Fruit fly (Drosophila melanogaster): ENCODE data around the gene CG7886.

CG7886 gene

dm6 chr3R:14624088-14624619, 18.2 kb downstream of the CG7886 start (continued):
- TF ChIP-seq btn (GFP tag; optimal IDR thresholded peaks at IDR 0.05) (no peak), Ravus (GFP tag; IDR thresholded peaks at IDR 0.05) (no peak), grau (tag; optimal IDR thresholded peaks at IDR 0.05) (no peak), Dbx (GFP tag; IDR thresholded peaks at IDR 0.05) (no peak), eve (GFP tag; optimal IDR thresholded peaks at IDR 0.05) (no peak), CG12155 (GFP tag; optimal IDR thresholded peaks at IDR 0.05) (peak; percentile 4), CG1529 (GFP tag; optimal IDR thresholded peaks at IDR 0.05) (peak; percentile 45), dpn (GFP tag; optimal IDR thresholded peaks at IDR 0.05) (peak; percentile 7 to 41), CG6654 (GFP tag; optimal IDR thresholded peaks at IDR 0.05) (no peak), CG4424 (GFP tag; optimal IDR thresholded peaks at IDR 0.05) (peak; percentile 48), CG9932 (GFP tag; IDR thresholded peaks at IDR 0.05) (no peak), CG10209 (GFP tag; optimal IDR thresholded peaks at IDR 0.05) (peak; percentile 56), dm (GFP tag; optimal IDR thresholded peaks at IDR 0.05) (peak; percentile 3), ro (GFP tag; IDR thresholded peaks at IDR 0.05) (no peak), ab (GFP tag; optimal IDR thresholded peaks at IDR 0.05) (no peak), CG8281 (tag; optimal IDR thresholded peaks at IDR 0.05) (no peak), Bgb (GFP tag; IDR thresholded peaks at IDR 0.05; ENCODE audit: partially characterized antibody) (no peak), jing (GFP tag; optimal IDR thresholded peaks at IDR 0.05) (no peak), CG14441 (GFP tag; IDR thresholded peaks at IDR 0.05) (no peak), CG4617 (GFP tag; optimal IDR thresholded peaks at IDR 0.05; ENCODE audit: borderline replicate concordance) (no peak), Mrtf (GFP tag; IDR thresholded peaks at IDR 0.05) (no peak), her (GFP tag; optimal IDR thresholded peaks at IDR 0.05) (no peak), oc (tag; optimal IDR thresholded peaks at IDR 0.05) (peak; percentile 3), CG6689 (GFP tag; IDR thresholded peaks at IDR 0.05) (peak; percentile 61), zen (tag; optimal IDR thresholded peaks at IDR 0.05) (no peak), CG2875 (GFP tag; optimal IDR thresholded peaks at IDR 0.05) (peak; percentile 61), HHEX (GFP tag; optimal IDR thresholded peaks at IDR 0.05) (no peak), Gug (GFP tag; IDR thresholded peaks at IDR 0.05) (0 out of 4 replicates have a peak, but pooled peaks have one; percentile 5), CG16863 (GFP tag; optimal IDR thresholded peaks at IDR 0.05) (peak; percentile 19), Atf3 (GFP tag; optimal IDR thresholded peaks at IDR 0.05) (no peak), CG1024 (GFP tag; IDR thresholded peaks at IDR 0.05) (no peak), CG8944 (GFP tag; optimal IDR thresholded peaks at IDR 0.05) (no peak), org-1 (GFP tag; optimal IDR thresholded peaks at IDR 0.05) (peak; percentile 37), fd64A (GFP tag; optimal IDR thresholded peaks at IDR 0.05) (no peak), tgo (GFP tag; IDR thresholded peaks at IDR 0.05) (no peak), CG14050 (GFP tag; IDR thresholded peaks at IDR 0.05) (no peak), psq (GFP tag; optimal IDR thresholded peaks at IDR 0.05) (no peak), NC2β (GFP tag; optimal IDR thresholded peaks at IDR 0.05) (no peak), pum (GFP tag; optimal IDR thresholded peaks at IDR 0.05) (peak; percentile 2), ci (GFP tag; IDR thresholded peaks at IDR 0.05) (0 out of 3 replicates have a peak, but pooled peaks have one; percentile 24), Xbp1 (GFP tag; optimal IDR thresholded peaks at IDR 0.05) (peak; percentile 50), D19B (GFP tag; optimal IDR thresholded peaks at IDR 0.05) (no peak), fd102C (GFP tag; optimal IDR thresholded peaks at IDR 0.05) (no peak), CG17359 (tag; optimal IDR thresholded peaks at IDR 0.05) (peak; percentile 50), CG17568 (GFP tag; optimal IDR thresholded peaks at IDR 0.05) (no peak), crol (GFP tag; IDR thresholded peaks at IDR 0.05) (no peak), CG1647 (GFP tag; optimal IDR thresholded peaks at IDR 0.05) (no peak), NC2α (GFP tag; optimal IDR thresholded peaks at IDR 0.05) (no peak), CG43689 (GFP tag; IDR thresholded peaks at IDR 0.05) (no peak), PHDP (tag; optimal IDR thresholded peaks at IDR 0.05) (peak; percentile 59), tup (GFP tag; optimal IDR thresholded peaks at IDR 0.05) (peak; percentile 23), CG10979 (tag; optimal IDR thresholded peaks at IDR 0.05) (peak; percentile 62)

Data from whole organism, embryonic.